Worm (Caenorhabditis elegans): ENCODE measurements around the gene Y43F8B.9.

The Y43F8B.9 gene

DNA sequence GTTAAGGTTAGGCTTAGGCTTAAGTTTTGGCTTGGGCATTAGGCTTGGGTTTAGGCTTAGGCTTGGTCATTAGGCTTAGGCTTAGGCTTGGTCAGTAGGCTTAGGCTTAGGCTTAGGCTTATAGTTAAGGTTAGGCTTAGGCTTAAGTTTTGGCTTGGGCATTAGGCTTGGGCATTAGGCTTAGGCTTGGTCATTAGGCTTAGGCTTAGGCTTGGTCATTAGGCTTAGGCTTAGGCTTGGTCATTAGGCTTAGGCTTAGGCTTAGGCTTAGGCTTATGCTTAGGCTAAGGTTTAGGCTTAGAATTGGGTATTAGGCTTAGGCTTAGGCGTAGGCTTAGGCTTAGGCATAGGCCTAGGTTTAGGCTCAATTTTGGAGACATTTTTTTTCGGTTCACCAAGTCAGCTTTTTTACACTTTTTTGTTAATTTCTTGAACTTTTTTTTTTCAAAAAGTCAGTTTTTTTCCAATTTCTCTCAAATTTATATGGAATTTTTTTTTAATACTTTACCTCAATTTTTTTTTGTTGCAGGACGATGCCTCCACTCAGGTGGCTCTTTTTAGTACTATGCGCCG, 24.7 kb downstream of the Y43F8B.9 start, which contains the start of gene Y43F8B.3 (continued):
- TF ChIP-seq ztf-7 (tag; optimal IDR thresholded peaks at IDR 0.05) (no peak), zip-2 (tag; optimal IDR thresholded peaks at IDR 0.05) (no peak)

DNA sequence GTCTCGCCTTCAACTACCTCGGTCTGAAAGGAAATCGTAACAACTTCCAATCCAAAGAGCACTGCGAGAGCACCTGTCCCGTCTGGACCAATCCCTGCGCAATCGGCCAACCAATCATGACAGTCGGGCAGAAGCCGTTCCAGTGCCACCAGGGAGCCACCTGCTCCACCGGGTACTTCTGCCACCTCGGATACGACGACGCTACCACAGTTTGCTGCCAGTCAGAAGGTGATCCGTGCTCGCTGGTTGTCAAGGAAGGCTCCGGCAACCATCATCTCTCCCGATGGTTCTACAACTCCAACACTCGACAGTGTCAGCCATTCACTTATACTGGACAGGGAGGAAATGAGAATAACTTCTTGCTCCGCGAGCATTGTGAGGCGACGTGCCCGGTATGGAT, 31.1 kb downstream of the Y43F8B.9 start:
- peak; percentile 79 for TF ChIP-seq set-16 (GFP tag; IDR thresholded peaks at IDR 0.05)
- TF ChIP-seq nhr-237 (tag; optimal IDR thresholded peaks at IDR 0.05), result no peak

DNA sequence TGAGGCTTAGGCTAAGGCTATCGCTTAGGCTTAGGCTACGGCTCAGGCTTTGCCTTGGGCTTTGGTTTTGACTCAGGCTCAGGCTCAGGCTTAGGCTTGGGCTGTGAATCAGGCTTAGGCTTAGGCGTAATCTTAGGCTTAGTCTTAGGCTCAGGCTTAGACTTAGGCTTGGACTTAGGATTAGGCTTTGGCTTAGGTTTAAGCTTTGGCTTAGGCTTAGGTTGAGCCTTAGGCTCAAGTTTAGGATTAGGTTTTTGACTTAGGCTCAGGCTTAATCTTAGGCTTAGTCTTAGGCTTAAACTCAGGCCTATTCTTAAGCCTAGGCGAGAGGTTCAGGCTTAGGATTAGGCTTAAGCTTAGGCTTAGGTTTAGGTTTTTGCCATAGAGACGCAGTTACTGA, 32.4 kb downstream of the Y43F8B.9 start:
- TF ChIP-seq hlh-11 (tag; optimal IDR thresholded peaks at IDR 0.05) (no peak), pqm-1 (tag; optimal IDR thresholded peaks at IDR 0.05) (no peak), daf-16 (GFP tag; optimal IDR thresholded peaks at IDR 0.05) (no peak), daf-16 (tag; optimal IDR thresholded peaks at IDR 0.05) (no peak), ceh-28 (tag; optimal IDR thresholded peaks at IDR 0.05) (no peak), F26F4.8 (GFP tag; conservative IDR thresholded peaks at IDR 0.05) (no peak), snpc-4 (tag; optimal IDR thresholded peaks at IDR 0.05) (no peak), dmd-9 (GFP tag; IDR thresholded peaks at IDR 0.05) (no peak), dpl-1 (GFP tag; optimal IDR thresholded peaks at IDR 0.05) (no peak), mdl-1 (tag; optimal IDR thresholded peaks at IDR 0.05) (no peak)

DNA sequence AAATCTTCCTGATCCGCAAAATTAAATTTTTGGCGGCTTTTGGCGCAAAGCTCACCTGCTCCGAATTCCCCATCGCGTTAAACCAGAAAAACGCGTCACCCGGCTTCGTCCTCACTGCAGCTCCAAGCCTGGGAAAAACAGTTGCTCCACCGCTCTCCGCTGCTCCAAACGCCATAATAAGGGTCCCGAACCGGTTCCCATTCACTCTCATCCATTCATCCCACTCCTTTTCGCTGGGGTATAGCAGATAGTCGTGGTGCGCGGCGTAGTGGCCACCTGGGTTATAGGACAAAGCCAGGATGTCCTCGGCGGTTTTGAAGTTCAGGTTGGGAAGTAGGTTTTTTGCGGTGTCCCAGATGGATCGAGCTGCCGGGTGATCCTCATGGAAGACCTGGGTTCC, 33.0 kb downstream of the Y43F8B.9 start:
- TF ChIP-seq sdz-12 (GFP tag; optimal IDR thresholded peaks at IDR 0.05) (no peak), zip-2 (tag; optimal IDR thresholded peaks at IDR 0.05) (no peak), duxl-1 (tag; optimal IDR thresholded peaks at IDR 0.05; ENCODE audit: poor library complexity) (no peak), zag-1 (tag; optimal IDR thresholded peaks at IDR 0.05) (no peak), set-16 (GFP tag; IDR thresholded peaks at IDR 0.05) (peak; percentile 63), F49E8.2 (tag; optimal IDR thresholded peaks at IDR 0.05; ENCODE audit: borderline replicate concordance) (no peak), R02D3.7 (tag; optimal IDR thresholded peaks at IDR 0.05) (no peak)

DNA sequence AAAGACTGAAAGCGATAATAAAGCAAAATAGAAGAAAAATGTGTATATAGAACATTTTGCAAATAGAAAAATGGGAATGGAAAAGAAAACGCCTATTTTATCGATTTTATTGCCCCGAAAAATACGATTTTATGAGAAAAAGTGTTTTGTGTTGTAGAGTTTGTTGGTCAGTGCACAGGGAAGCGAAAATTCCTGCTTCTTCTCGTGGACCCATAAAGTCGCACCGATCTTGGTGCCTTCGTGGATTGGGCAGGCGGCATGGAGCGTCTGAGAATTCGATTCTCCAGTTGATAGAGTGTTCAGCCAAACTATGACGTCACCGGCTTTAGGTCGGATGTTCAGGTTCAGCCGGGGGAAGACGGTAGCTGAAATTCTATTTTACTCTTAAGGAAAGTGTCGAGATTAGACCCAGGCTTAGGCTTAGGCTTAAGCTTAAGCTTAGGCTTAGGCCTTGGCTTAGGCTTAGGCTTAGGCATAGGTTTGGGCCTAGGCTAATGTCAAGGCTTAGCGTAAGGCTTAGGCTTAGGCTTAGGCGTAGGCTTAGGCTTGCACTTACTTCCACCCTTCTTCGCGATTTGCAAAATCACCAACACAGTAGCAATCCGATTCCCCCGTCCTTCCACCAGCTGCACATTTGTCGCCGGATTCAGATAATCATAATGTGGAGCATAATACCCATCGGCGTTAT, 34.5 kb downstream of the Y43F8B.9 start, which contains the start of gene Y43F8B.19:
TSS of gene Y43F8B.19 (minus strand) at position 51 of the 688 bp plus-strand sequence.
- no peak for TF ChIP-seq zfp-3 (GFP tag; conservative IDR thresholded peaks at IDR 0.05)
- TF ChIP-seq fos-1 (tag; optimal IDR thresholded peaks at IDR 0.05), result no peak
- no peak for TF ChIP-seq egl-43 (GFP tag; IDR thresholded peaks at IDR 0.05)

DNA sequence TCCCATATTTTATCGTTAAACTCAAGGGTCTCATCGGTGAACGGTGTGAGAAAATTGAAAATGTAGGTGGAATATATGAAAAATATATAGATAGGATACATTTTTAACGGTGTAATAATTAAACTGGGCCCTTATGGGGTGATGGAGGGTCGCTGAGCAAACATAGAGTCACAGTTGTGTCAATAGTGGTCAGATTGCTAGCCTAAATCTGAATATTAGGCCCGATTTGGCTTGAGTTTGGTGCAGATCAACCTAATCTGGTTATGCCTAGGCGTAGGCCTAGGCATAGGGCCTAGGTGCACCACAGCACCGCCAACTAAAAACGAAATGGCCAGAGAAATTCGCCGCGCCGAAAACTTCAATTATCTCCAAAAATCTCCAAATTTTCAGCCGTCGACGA, 35.6 kb downstream of the Y43F8B.9 start, which contains the start of gene phy-4:
TSS of gene phy-4 (minus strand) at position 101 of the 400 bp plus-strand sequence.
- no peak for TF ChIP-seq madf-5 (GFP tag; IDR thresholded peaks at IDR 0.05)
- no peak for TF ChIP-seq F10B5.3 (tag; optimal IDR thresholded peaks at IDR 0.05)
- no peak for TF ChIP-seq daf-12 (tag; optimal IDR thresholded peaks at IDR 0.05)
- no peak for TF ChIP-seq madf-9 (GFP tag; conservative IDR thresholded peaks at IDR 0.05)
- no peak for TF ChIP-seq F49E8.2 (tag; optimal IDR thresholded peaks at IDR 0.05; ENCODE audit: borderline replicate concordance)
- no peak for TF ChIP-seq skn-1 (tag; optimal IDR thresholded peaks at IDR 0.05)
- TF ChIP-seq daf-16 (GFP tag; optimal IDR thresholded peaks at IDR 0.05), result no peak
- TF ChIP-seq daf-16 (tag; optimal IDR thresholded peaks at IDR 0.05), result no peak
- TF ChIP-seq daf-8 (GFP tag; IDR thresholded peaks at IDR 0.05), result no peak
- TF ChIP-seq mdt-29 (GFP tag; IDR thresholded peaks at IDR 0.05), result no peak
- TF ChIP-seq attf-4 (tag; optimal IDR thresholded peaks at IDR 0.05), result no peak
- no peak for TF ChIP-seq spr-1 (tag; optimal IDR thresholded peaks at IDR 0.05)

Measured in whole organism, L4 larva.